Worm (Caenorhabditis elegans): ENCODE results near the gene D1086.6.

DNA sequence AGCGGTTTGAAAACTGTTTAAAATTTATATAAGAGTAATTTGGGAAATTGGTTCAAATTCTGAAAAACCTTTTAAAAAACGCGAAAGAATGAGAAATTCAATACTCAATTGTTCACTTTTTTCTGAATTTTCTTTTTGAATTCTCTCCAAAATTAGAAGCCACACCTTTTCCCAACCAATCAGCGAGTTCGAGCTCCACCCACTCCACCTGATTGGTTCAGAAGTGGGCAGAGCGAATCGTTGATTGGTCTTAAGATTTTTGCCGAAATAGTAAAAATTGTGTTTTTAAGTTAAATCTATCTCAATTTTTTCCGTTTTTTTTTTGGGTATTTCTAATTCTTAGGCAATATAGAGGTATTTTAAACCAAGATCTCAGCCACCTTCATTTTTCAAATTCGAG, 15.6 kb upstream of the D1086.6 start:
- TF ChIP-seq ama-1 (optimal IDR thresholded peaks at IDR 0.05) (no peak), mdt-29 (GFP tag; IDR thresholded peaks at IDR 0.05) (no peak), pha-4 (GFP tag; IDR thresholded peaks at IDR 0.05) (no peak), pha-4 (tag; optimal IDR thresholded peaks at IDR 0.05) (no peak), hif-1 (tag; optimal IDR thresholded peaks at IDR 0.05) (no peak), nhr-11 (tag; optimal IDR thresholded peaks at IDR 0.05) (no peak), gei-8 (GFP tag; optimal IDR thresholded peaks at IDR 0.05) (no peak), ceh-62 (tag; optimal IDR thresholded peaks at IDR 0.05) (no peak), lin-15B (tag; optimal IDR thresholded peaks at IDR 0.05) (no peak)
